Fruit fly (Drosophila melanogaster): ENCODE measurements around the gene CG7120.

dm6 chr3L:8394132-8394531 lies 1.7 kb upstream of the CG7120 start:
- no peak for TF ChIP-seq CG8478 (optimal IDR thresholded peaks at IDR 0.05)
- no peak for TF ChIP-seq CTCF (optimal IDR thresholded peaks at IDR 0.05)

All from S2 (cell line).